Worm (Caenorhabditis elegans) whole organism, L3 larva: ENCODE data around the gene EGAP4.1.

Source experiments
- R02D3.7 ChIP-seq: fragments of 150-350 bp; optimal IDR thresholded peaks from 2 replicates; lab custom pipeline; 2014; ENCODE audit warnings: missing biosample characterization, missing genetic modification characterization
- ZK546.5 ChIP-seq: sonication (generic microtip); optimal IDR thresholded peaks from 2 replicates; lab custom pipeline; 2017; ENCODE audit warnings: missing biosample characterization, missing genetic modification characterization
- aly-2 ChIP-seq: fragments of 150-350 bp; optimal IDR thresholded peaks from 2 replicates; lab custom pipeline; 2014; ENCODE audit warnings: missing biosample characterization, missing genetic modification characterization
- ceh-28 ChIP-seq: fragments of 150-350 bp; optimal IDR thresholded peaks from 2 replicates; lab custom pipeline; 2014; ENCODE audit warnings: missing biosample characterization, missing genetic modification reagents, missing genetic modification characterization
- ceh-9 ChIP-seq: sonication (generic microtip); optimal IDR thresholded peaks from 2 replicates; lab custom pipeline; 2018; ENCODE audit warnings: missing biosample characterization, missing genetic modification characterization
- daf-12 ChIP-seq: fragments of 150-350 bp; optimal IDR thresholded peaks from 2 replicates; lab custom pipeline; 2014; ENCODE audit warnings: missing biosample characterization, missing genetic modification reagents, missing genetic modification characterization
- egl-27 ChIP-seq: sonication (generic microtip); optimal IDR thresholded peaks from 4 replicates; lab custom pipeline; 2017; ENCODE audit warnings: missing biosample characterization, missing genetic modification reagents, missing genetic modification characterization
- elt-1 ChIP-seq: fragments of 150-350 bp; optimal IDR thresholded peaks from 2 replicates; lab custom pipeline; 2014; ENCODE audit warnings: missing biosample characterization, missing genetic modification characterization
- elt-2 ChIP-seq: sonication (generic microtip); optimal IDR thresholded peaks from 2 replicates; lab custom pipeline; 2016; ENCODE audit warnings: missing genetic modification reagents, mild to moderate bottlenecking, missing genetic modification characterization, missing compliant biosample characterization
- elt-3 ChIP-seq, 3 experiments: fragments of 150-350 bp in 1 of 3; sonication (generic microtip) in 2 of 3; optimal IDR thresholded peaks; 2 replicates in 2 of 3; 4 replicates in 1 of 3; lab custom pipeline; 2014 to 2017; ENCODE audit warnings: missing biosample characterization in 3 of 3, missing genetic modification characterization in 3 of 3
- eor-1 ChIP-seq, 2 experiments: fragments of 150-350 bp; optimal IDR thresholded peaks; 2 replicates each; lab custom pipeline; 2014 to 2018; ENCODE audit warnings: missing biosample characterization in 2 of 2, missing genetic modification characterization in 2 of 2
- fkh-10 ChIP-seq: sonication (generic microtip); optimal IDR thresholded peaks from 2 replicates; lab custom pipeline; 2017; ENCODE audit warnings: missing biosample characterization, missing genetic modification reagents, missing genetic modification characterization
- fkh-2 ChIP-seq: fragments of 150-350 bp; optimal IDR thresholded peaks from 2 replicates; lab custom pipeline; 2014; ENCODE audit warnings: missing biosample characterization, missing genetic modification reagents, missing genetic modification characterization
- hmg-11 ChIP-seq: sonication (generic microtip); optimal IDR thresholded peaks from 2 replicates; lab custom pipeline; 2016; ENCODE audit warnings: missing genetic modification characterization, missing compliant biosample characterization
- jun-1 ChIP-seq: fragments of 150-350 bp; optimal IDR thresholded peaks from 2 replicates; lab custom pipeline; 2014; ENCODE audit warnings: missing biosample characterization, missing genetic modification reagents, missing genetic modification characterization
- lin-15B ChIP-seq: fragments of 150-350 bp; optimal IDR thresholded peaks from 2 replicates; lab custom pipeline; 2014; ENCODE audit warnings: missing biosample characterization, missing genetic modification characterization
- mml-1 ChIP-seq: fragments of 150-350 bp; sonication (generic microtip); optimal IDR thresholded peaks from 3 replicates; lab custom pipeline; 2014; ENCODE audit warnings: missing biosample characterization, missing genetic modification characterization
- nfya-1 ChIP-seq: sonication (generic microtip); optimal IDR thresholded peaks from 2 replicates; lab custom pipeline; 2017; ENCODE audit warnings: missing genetic modification characterization, mild to moderate bottlenecking, missing compliant biosample characterization, antibody characterized with exemption, moderate library complexity; ENCODE audit not compliant: insufficient read depth
- nhr-11 ChIP-seq: fragments of 150-350 bp; optimal IDR thresholded peaks from 2 replicates; lab custom pipeline; 2014; ENCODE audit warnings: missing biosample characterization, missing genetic modification characterization
- nhr-23 ChIP-seq: fragments of 150-350 bp; optimal IDR thresholded peaks from 2 replicates; lab custom pipeline; 2014; ENCODE audit warnings: missing biosample characterization, missing genetic modification reagents, missing genetic modification characterization
- nhr-237 ChIP-seq: fragments of 150-350 bp; optimal IDR thresholded peaks from 2 replicates; lab custom pipeline; 2014; ENCODE audit warnings: missing biosample characterization, missing genetic modification characterization
- nhr-25 ChIP-seq: sonication (generic microtip); optimal IDR thresholded peaks from 2 replicates; lab custom pipeline; 2017; ENCODE audit warnings: missing biosample characterization, missing genetic modification characterization
- nhr-28 ChIP-seq: fragments of 150-350 bp; optimal IDR thresholded peaks from 2 replicates; lab custom pipeline; 2014; ENCODE audit warnings: missing biosample characterization, missing genetic modification characterization
- nhr-76 ChIP-seq: fragments of 150-350 bp; sonication (generic microtip); optimal IDR thresholded peaks from 5 replicates; lab custom pipeline; 2014; ENCODE audit warnings: missing biosample characterization, missing genetic modification characterization
- pha-4 ChIP-seq: fragments of 150-350 bp; optimal IDR thresholded peaks from 2 replicates; lab custom pipeline; 2014; ENCODE audit warnings: missing biosample characterization, missing genetic modification reagents, missing genetic modification characterization
- pqm-1 ChIP-seq: fragments of 150-350 bp; optimal IDR thresholded peaks from 2 replicates; lab custom pipeline; 2017; ENCODE audit warnings: missing biosample characterization, missing genetic modification characterization, inconsistent platforms
- sea-2 ChIP-seq: fragments of 150-350 bp; sonication (generic microtip); optimal IDR thresholded peaks from 4 replicates; lab custom pipeline; 2014; ENCODE audit warnings: missing biosample characterization, missing genetic modification reagents, missing genetic modification characterization
- skn-1 ChIP-seq: fragments of 150-350 bp; optimal IDR thresholded peaks from 2 replicates; lab custom pipeline; 2014; ENCODE audit warnings: missing biosample characterization, missing genetic modification characterization
- snpc-4 ChIP-seq: fragments of 150-350 bp; optimal IDR thresholded peaks from 2 replicates; lab custom pipeline; 2014; ENCODE audit warnings: missing biosample characterization, missing genetic modification characterization
- unc-39 ChIP-seq: sonication (generic microtip); optimal IDR thresholded peaks from 4 replicates; lab custom pipeline; 2017; ENCODE audit warnings: missing biosample characterization, missing genetic modification characterization
- unc-62 ChIP-seq: fragments of 150-350 bp; sonication (generic microtip); optimal IDR thresholded peaks from 4 replicates; lab custom pipeline; 2014; ENCODE audit warnings: missing biosample characterization, missing genetic modification reagents, missing genetic modification characterization
- ztf-4 ChIP-seq: fragments of 150-350 bp; optimal IDR thresholded peaks from 2 replicates; lab custom pipeline; 2014; ENCODE audit warnings: missing biosample characterization, missing genetic modification characterization

Gene EGAP4.1

ce11 chrX:8716822-8717221 is 10.4 kb downstream of the EGAP4.1 start, which contains the start of gene F53A9.7:
TSS of gene F53A9.7 (minus strand) at chrX:8716922.
- TF ChIP-seq pha-4 (peak; percentile 16), elt-2 (tag; lab: Kevin White, UChicago) (peak; percentile 33), pqm-1 (tag; lab: Kevin White, UChicago) (no peak)

- no peak for TF ChIP-seq fkh-2
- TF ChIP-seq elt-2 (tag; lab: Kevin White, UChicago) = peak; percentile 56
- no peak for TF ChIP-seq mml-1 (tag; lab: Kevin White, UChicago)
- no peak for TF ChIP-seq nhr-28
These were observed 12.4 kb downstream of the EGAP4.1 start for ce11 chrX:8714845-8715244.

- TF ChIP-seq jun-1 (tag; lab: Kevin White, UChicago) (peak; percentile 44), fkh-10 (GFP tag; lab: Kevin White, UChicago) (no peak), elt-2 (tag; lab: Kevin White, UChicago) (peak; percentile 77), pha-4 (peak; percentile 49), ZK546.5 (tag; lab: Kevin White, UChicago) (no peak), pqm-1 (tag; lab: Kevin White, UChicago) (peak; percentile 73)
These were observed 13.4 kb downstream of the EGAP4.1 start, which contains the start of gene F53A9.6 for ce11 chrX:8713754-8714295. TSS of gene F53A9.6 (minus strand) at chrX:8713804.

- peak; percentile 43 for TF ChIP-seq jun-1 (tag; lab: Kevin White, UChicago)
- no peak for TF ChIP-seq elt-1
- TF ChIP-seq nhr-237 (tag; lab: Kevin White, UChicago) = no peak
- no peak for TF ChIP-seq nhr-76 (tag; lab: Kevin White, UChicago)
- TF ChIP-seq pha-4 = peak; percentile 40
- TF ChIP-seq unc-39 (tag; lab: Kevin White, UChicago) = no peak
- TF ChIP-seq nhr-23 (tag; lab: Kevin White, UChicago) = no peak
- peak; percentile 55 for TF ChIP-seq skn-1 (tag; lab: Kevin White, UChicago)
- TF ChIP-seq nhr-25 (tag; lab: Kevin White, UChicago) = no peak
- TF ChIP-seq fkh-10 (GFP tag; lab: Kevin White, UChicago) = no peak
- no peak for TF ChIP-seq daf-12 (tag; lab: Kevin White, UChicago)
- TF ChIP-seq elt-3 (tag; optimal IDR thresholded peaks at IDR 0.05; lab: Kevin White, UChicago) = no peak
- no peak for TF ChIP-seq nhr-11
- no peak for TF ChIP-seq eor-1 (tag; optimal IDR thresholded peaks at IDR 0.05; lab: Kevin White, UChicago)
- TF ChIP-seq aly-2 (tag; lab: Kevin White, UChicago) = no peak
- peak; percentile 89 for TF ChIP-seq elt-2 (tag; lab: Kevin White, UChicago)
- TF ChIP-seq nfya-1 (tag; lab: Kevin White, UChicago) = no peak
- no peak for TF ChIP-seq hmg-11 (tag; lab: Kevin White, UChicago)
- no peak for TF ChIP-seq R02D3.7
- TF ChIP-seq ZK546.5 (tag; lab: Kevin White, UChicago) = no peak
- TF ChIP-seq lin-15B (tag; lab: Kevin White, UChicago) = no peak
- no peak for TF ChIP-seq ceh-9 (tag; lab: Kevin White, UChicago)
- peak; percentile 77 for TF ChIP-seq pqm-1 (tag; lab: Kevin White, UChicago)
- TF ChIP-seq snpc-4 (tag; lab: Kevin White, UChicago) = no peak
- TF ChIP-seq sea-2 (GFP tag; lab: Kevin White, UChicago) = no peak
- no peak for TF ChIP-seq ztf-4 (tag; lab: Kevin White, UChicago)
- TF ChIP-seq egl-27 (tag; lab: Kevin White, UChicago) = no peak
- TF ChIP-seq unc-62 (GFP tag; lab: Kevin White, UChicago) = no peak
- no peak for TF ChIP-seq ceh-28
These were observed 14.5 kb downstream of the EGAP4.1 start for ce11 chrX:8712662-8713061.

ce11 chrX:8711141-8711645 is 16.0 kb downstream of the EGAP4.1 start, which contains the start of gene F53A9.1:
TSS of gene F53A9.1 (plus strand) at chrX:8711595.
- TF ChIP-seq elt-2 (tag; lab: Kevin White, UChicago) (peak; percentile 28), pqm-1 (tag; lab: Kevin White, UChicago) (peak; percentile 18), ceh-28 (no peak), sea-2 (GFP tag; lab: Kevin White, UChicago) (no peak), pha-4 (peak; percentile 1)
